Worm (Caenorhabditis elegans): Measurements from ENCODE around the gene C02F4.5.

DNA sequence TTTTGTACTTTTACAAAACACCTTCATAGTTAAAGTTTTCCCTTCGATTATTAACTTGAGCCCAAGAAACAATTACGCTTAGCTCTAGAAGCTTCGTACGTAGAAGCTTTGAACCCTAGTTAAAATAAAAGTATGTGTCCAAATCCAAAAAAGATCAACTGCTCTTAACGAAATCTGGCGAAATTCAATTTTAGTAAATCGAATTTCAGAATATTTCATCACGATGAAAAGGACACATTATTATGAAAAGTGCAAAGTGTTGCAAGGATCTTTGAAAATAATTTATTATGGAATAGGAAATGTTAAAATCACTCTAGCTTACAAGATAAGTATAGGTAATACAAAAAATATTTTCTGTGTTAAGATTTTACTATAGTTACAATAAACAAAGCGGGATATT is 41.3 kb upstream of the C02F4.5 start:
- TF ChIP-seq unc-39 (tag; optimal IDR thresholded peaks at IDR 0.05) (no peak), unc-62 (GFP tag; optimal IDR thresholded peaks at IDR 0.05) (no peak), mls-2 (tag; optimal IDR thresholded peaks at IDR 0.05) (no peak), elt-1 (tag; optimal IDR thresholded peaks at IDR 0.05; ENCODE audit: borderline replicate concordance, insufficient read depth) (no peak), nhr-28 (tag; optimal IDR thresholded peaks at IDR 0.05) (no peak)

Measured in whole organism, mixed stage, embryonic.